Worm (Caenorhabditis elegans): ENCODE data around the gene F10E9.11.

F10E9.11 gene

DNA sequence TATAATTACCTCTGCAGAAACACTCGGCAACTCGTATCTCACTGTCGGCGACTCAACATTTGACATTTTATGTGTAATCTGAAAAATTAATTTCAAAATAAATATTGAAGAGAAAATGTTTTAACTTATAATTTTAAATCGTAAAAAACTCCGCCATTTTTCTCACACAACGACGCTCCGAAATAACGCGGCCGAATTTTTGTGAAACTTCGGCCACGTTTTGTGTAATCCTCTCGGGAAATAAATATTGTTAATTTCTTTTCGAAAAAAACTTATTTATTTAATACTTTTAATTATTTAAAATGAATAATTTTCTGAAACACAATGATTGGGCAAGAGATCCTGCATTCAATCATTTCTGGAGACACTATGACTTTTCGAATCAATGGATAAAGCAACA is 11.7 kb downstream of the F10E9.11 start, which contains the start of the genes F10E9.7 and F10E9.5:
Gene F10E9.7, minus strand, starts transcription at position 86 of the 400 bp plus-strand sequence.
Gene F10E9.5, plus strand, starts transcription at position 237 of the 400 bp plus-strand sequence.
- no peak for TF ChIP-seq ztf-22 (GFP tag; optimal IDR thresholded peaks at IDR 0.05)
- peak; percentile 38 for TF ChIP-seq him-1 (tag; optimal IDR thresholded peaks at IDR 0.05)
- peak; percentile 96 for TF ChIP-seq ZK185.1 (tag; optimal IDR thresholded peaks at IDR 0.05; ENCODE audit: poor library complexity, severe bottlenecking)
- TF ChIP-seq lir-1 (GFP tag; conservative IDR thresholded peaks at IDR 0.05): peak; percentile 75; the same call in 1 of the 2 replicates
- peak in 1 of 2 experiments; percentile 82 for TF ChIP-seq let-607 (tag; optimal IDR thresholded peaks at IDR 0.05)
- TF ChIP-seq D2030.7 (GFP tag; IDR thresholded peaks at IDR 0.05): peak; percentile 67
- peak; percentile 82 for TF ChIP-seq ccch-3 (GFP tag; optimal IDR thresholded peaks at IDR 0.05)
- TF ChIP-seq nhr-80 (tag; optimal IDR thresholded peaks at IDR 0.05): peak; percentile 17
- peak; percentile 62; the same call in 1 of the 2 replicates for TF ChIP-seq bed-2 (GFP tag; IDR thresholded peaks at IDR 0.05)
- no peak for TF ChIP-seq cebp-1 (GFP tag; IDR thresholded peaks at IDR 0.05)
- peak; percentile 68 for TF ChIP-seq cebp-1 (tag; optimal IDR thresholded peaks at IDR 0.05)
- no peak for TF ChIP-seq tbx-9 (tag; optimal IDR thresholded peaks at IDR 0.05; ENCODE audit: borderline replicate concordance)
- no peak for TF ChIP-seq sptf-2 (GFP tag; optimal IDR thresholded peaks at IDR 0.05)
- TF ChIP-seq C06A6.2 (GFP tag; conservative IDR thresholded peaks at IDR 0.05): no peak
- peak; percentile 74 for TF ChIP-seq lin-40 (tag; optimal IDR thresholded peaks at IDR 0.05)
- TF ChIP-seq madf-6 (GFP tag; IDR thresholded peaks at IDR 0.05): peak; percentile 75
- no peak for TF ChIP-seq F37B4.10 (GFP tag; IDR thresholded peaks at IDR 0.05)
- TF ChIP-seq aptf-3 (GFP tag; IDR thresholded peaks at IDR 0.05): no peak
- peak; percentile 56; the same call in 1 of the 2 replicates for TF ChIP-seq nfyb-1 (GFP tag; IDR thresholded peaks at IDR 0.05)
- TF ChIP-seq hlh-26 (GFP tag; conservative IDR thresholded peaks at IDR 0.05): no peak
- TF ChIP-seq egrh-3 (GFP tag; IDR thresholded peaks at IDR 0.05): no peak
- TF ChIP-seq F22D6.2 (tag; optimal IDR thresholded peaks at IDR 0.05): peak; percentile 13
- TF ChIP-seq rcor-1 (GFP tag; IDR thresholded peaks at IDR 0.05): peak; percentile 72
- TF ChIP-seq lin-54 (GFP tag; optimal IDR thresholded peaks at IDR 0.05): peak; percentile 85
- TF ChIP-seq ztf-3 (GFP tag; optimal IDR thresholded peaks at IDR 0.05): no peak
- TF ChIP-seq mes-4 (tag; optimal IDR thresholded peaks at IDR 0.05): no peak
- TF ChIP-seq mxl-1 (tag; optimal IDR thresholded peaks at IDR 0.05): no peak
- TF ChIP-seq ztf-28 (GFP tag; IDR thresholded peaks at IDR 0.05): peak; percentile 89
- no peak for TF ChIP-seq F55B11.4 (tag; optimal IDR thresholded peaks at IDR 0.05; ENCODE audit: borderline replicate concordance, insufficient read depth)
- TF ChIP-seq lsy-27 (tag; optimal IDR thresholded peaks at IDR 0.05; ENCODE audit: borderline replicate concordance, insufficient read depth): no peak
- peak; percentile 67 for TF ChIP-seq F23B12.7 (tag; optimal IDR thresholded peaks at IDR 0.05; ENCODE audit: insufficient read depth)
- TF ChIP-seq cebp-2 (GFP tag; IDR thresholded peaks at IDR 0.05): no peak
- peak; percentile 82 for TF ChIP-seq hrde-1 (tag; optimal IDR thresholded peaks at IDR 0.05; ENCODE audit: borderline replicate concordance)
- TF ChIP-seq ceh-91 (GFP tag; IDR thresholded peaks at IDR 0.05): peak; percentile 70
- TF ChIP-seq snpc-1.1 (tag; optimal IDR thresholded peaks at IDR 0.05; ENCODE audit: insufficient read depth): peak; percentile 46
- TF ChIP-seq dpff-1 (tag; optimal IDR thresholded peaks at IDR 0.05): no peak
- TF ChIP-seq lag-1 (GFP tag; IDR thresholded peaks at IDR 0.05): no peak
- peak; percentile 46 for TF ChIP-seq tlf-1 (GFP tag; optimal IDR thresholded peaks at IDR 0.05)
- 0 out of 2 replicates have a peak, but pooled peaks have one; percentile 40 for TF ChIP-seq Y53G8AR.9 (GFP tag; conservative IDR thresholded peaks at IDR 0.05)
- peak; percentile 45 for TF ChIP-seq B0035.1 (tag; optimal IDR thresholded peaks at IDR 0.05)
- 0 out of 2 replicates have a peak, but pooled peaks have one; percentile 30 for TF ChIP-seq hmg-20 (GFP tag; IDR thresholded peaks at IDR 0.05)
- peak; percentile 61 for TF ChIP-seq tbp1 (GFP tag; optimal IDR thresholded peaks at IDR 0.05)
- TF ChIP-seq F33H1.4 (GFP tag; IDR thresholded peaks at IDR 0.05): peak; percentile 68
- TF ChIP-seq Y79H2A.3 (GFP tag; conservative IDR thresholded peaks at IDR 0.05): no peak
- no peak for TF ChIP-seq ceh-79 (tag; optimal IDR thresholded peaks at IDR 0.05)
- no peak for TF ChIP-seq sdz-38 (tag; optimal IDR thresholded peaks at IDR 0.05)
- TF ChIP-seq hsf-1 (GFP tag; IDR thresholded peaks at IDR 0.05): 0 out of 2 replicates have a peak, but pooled peaks have one; percentile 48
- no peak for TF ChIP-seq egl-18 (GFP tag; IDR thresholded peaks at IDR 0.05)

All from whole organism, young adult.